Worm (Caenorhabditis elegans): ENCODE results near the gene fbxc-22.

DNA sequence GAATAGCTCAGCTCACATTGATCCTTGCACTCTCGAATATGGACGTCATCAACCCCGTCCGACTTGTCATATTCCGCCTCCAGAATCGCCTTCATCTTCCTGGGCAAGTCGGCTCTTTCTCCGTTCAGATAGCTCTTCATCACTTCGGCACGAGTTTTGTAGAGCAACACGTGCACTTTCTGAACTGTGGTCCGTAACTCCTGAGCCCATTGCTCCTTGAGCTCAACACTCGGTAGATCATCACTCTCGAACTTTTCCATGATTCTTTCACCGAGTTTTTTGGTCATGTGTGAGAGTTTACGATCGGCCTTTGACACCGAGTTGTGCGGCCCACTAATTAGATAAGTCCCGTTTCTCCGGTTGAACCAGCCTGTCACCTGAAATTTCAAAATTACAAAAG, 44.2 kb upstream of the fbxc-22 start:
- TF ChIP-seq unc-62 (GFP tag; optimal IDR thresholded peaks at IDR 0.05) (no peak), ama-1 (optimal IDR thresholded peaks at IDR 0.05) (no peak), nhr-12 (tag; optimal IDR thresholded peaks at IDR 0.05) (no peak), lin-39 (tag; optimal IDR thresholded peaks at IDR 0.05) (no peak), lsy-2 (tag; optimal IDR thresholded peaks at IDR 0.05) (no peak), unc-39 (tag; optimal IDR thresholded peaks at IDR 0.05) (no peak), egl-27 (tag; optimal IDR thresholded peaks at IDR 0.05) (no peak), ZK546.5 (tag; optimal IDR thresholded peaks at IDR 0.05) (no peak)
